Fruit fly (Drosophila melanogaster): ENCODE data around the gene Rcd-1.

Rcd-1 gene

dm6 chrX:19638328-19638940, at the start of gene Rcd-1:
Gene Rcd-1 (plus strand): TSS chrX:19638767.
- TF ChIP-seq usp (GFP tag; optimal IDR thresholded peaks at IDR 0.05) (no peak), EcR (GFP tag; optimal IDR thresholded peaks at IDR 0.05) (no peak), psq (optimal IDR thresholded peaks at IDR 0.05) (no peak), pan (optimal IDR thresholded peaks at IDR 0.05) (no peak), CG8478 (optimal IDR thresholded peaks at IDR 0.05) (no peak), Dll (optimal IDR thresholded peaks at IDR 0.05) (no peak)

dm6 chrX:19590070-19590469, 48.5 kb upstream of the Rcd-1 start, which contains the start of gene CG14219:
Gene CG14219 (minus strand): TSS chrX:19590170.
- TF ChIP-seq pan (optimal IDR thresholded peaks at IDR 0.05) (no peak), Dll (optimal IDR thresholded peaks at IDR 0.05) (no peak), CG8478 (optimal IDR thresholded peaks at IDR 0.05) (no peak), EcR (GFP tag; optimal IDR thresholded peaks at IDR 0.05) (no peak), psq (optimal IDR thresholded peaks at IDR 0.05) (no peak), usp (GFP tag; optimal IDR thresholded peaks at IDR 0.05) (no peak)

- no peak for TF ChIP-seq pan (optimal IDR thresholded peaks at IDR 0.05)
- no peak for TF ChIP-seq Dll (optimal IDR thresholded peaks at IDR 0.05)
- no peak for TF ChIP-seq usp (GFP tag; optimal IDR thresholded peaks at IDR 0.05)
- no peak for TF ChIP-seq CG8478 (optimal IDR thresholded peaks at IDR 0.05)
- no peak for TF ChIP-seq EcR (GFP tag; optimal IDR thresholded peaks at IDR 0.05)
- TF ChIP-seq psq (optimal IDR thresholded peaks at IDR 0.05) = no peak
Observed at dm6 chrX:19590579-19590978, 48.0 kb upstream of the Rcd-1 start.

dm6 chrX:19592309-19592708, 46.3 kb upstream of the Rcd-1 start, which contains the start of gene CG14205:
Gene CG14205 (plus strand): TSS chrX:19592609.
- no peak for TF ChIP-seq Dll (optimal IDR thresholded peaks at IDR 0.05)
- TF ChIP-seq psq (optimal IDR thresholded peaks at IDR 0.05) = no peak
- no peak for TF ChIP-seq usp (GFP tag; optimal IDR thresholded peaks at IDR 0.05)
- TF ChIP-seq CG8478 (optimal IDR thresholded peaks at IDR 0.05) = no peak

dm6 chrX:19595862-19596261, 42.7 kb upstream of the Rcd-1 start:
- TF ChIP-seq EcR (GFP tag; optimal IDR thresholded peaks at IDR 0.05) (no peak), CG8478 (optimal IDR thresholded peaks at IDR 0.05) (no peak), psq (optimal IDR thresholded peaks at IDR 0.05) (no peak), pan (optimal IDR thresholded peaks at IDR 0.05) (no peak)

- TF ChIP-seq Dll (optimal IDR thresholded peaks at IDR 0.05) = no peak
Observed at dm6 chrX:19597684-19598363, 40.7 kb upstream of the Rcd-1 start, which contains the start of gene RpS10b. Gene RpS10b (plus strand): TSS chrX:19598031.

dm6 chrX:19598503-19598902, 40.1 kb upstream of the Rcd-1 start:
- TF ChIP-seq psq (optimal IDR thresholded peaks at IDR 0.05) (no peak), usp (GFP tag; optimal IDR thresholded peaks at IDR 0.05) (no peak)

dm6 chrX:19601644-19602043, 36.9 kb upstream of the Rcd-1 start, which contains the start of gene CG14220:
Gene CG14220 (minus strand): TSS chrX:19601851.
- no peak for TF ChIP-seq EcR (GFP tag; optimal IDR thresholded peaks at IDR 0.05)
- TF ChIP-seq psq (optimal IDR thresholded peaks at IDR 0.05) = no peak
- TF ChIP-seq pan (optimal IDR thresholded peaks at IDR 0.05) = no peak
- TF ChIP-seq usp (GFP tag; optimal IDR thresholded peaks at IDR 0.05) = no peak
- TF ChIP-seq CG8478 (optimal IDR thresholded peaks at IDR 0.05) = no peak
- TF ChIP-seq Dll (optimal IDR thresholded peaks at IDR 0.05) = no peak

- TF ChIP-seq Dll (optimal IDR thresholded peaks at IDR 0.05) = no peak
- TF ChIP-seq psq (optimal IDR thresholded peaks at IDR 0.05) = no peak
- no peak for TF ChIP-seq usp (GFP tag; optimal IDR thresholded peaks at IDR 0.05)
- no peak for TF ChIP-seq CG8478 (optimal IDR thresholded peaks at IDR 0.05)
- TF ChIP-seq EcR (GFP tag; optimal IDR thresholded peaks at IDR 0.05) = no peak
- no peak for TF ChIP-seq pan (optimal IDR thresholded peaks at IDR 0.05)
Observed at dm6 chrX:19602483-19602882, 36.1 kb upstream of the Rcd-1 start.

- TF ChIP-seq CG8478 (optimal IDR thresholded peaks at IDR 0.05) (no peak), pan (optimal IDR thresholded peaks at IDR 0.05) (no peak), psq (optimal IDR thresholded peaks at IDR 0.05) (no peak), EcR (GFP tag; optimal IDR thresholded peaks at IDR 0.05) (no peak), usp (GFP tag; optimal IDR thresholded peaks at IDR 0.05) (no peak), Dll (optimal IDR thresholded peaks at IDR 0.05) (no peak)
Observed at dm6 chrX:19603953-19604352, 34.6 kb upstream of the Rcd-1 start.

- TF ChIP-seq pan (optimal IDR thresholded peaks at IDR 0.05) (no peak), EcR (GFP tag; optimal IDR thresholded peaks at IDR 0.05) (no peak), psq (optimal IDR thresholded peaks at IDR 0.05) (no peak), CG8478 (optimal IDR thresholded peaks at IDR 0.05) (no peak), usp (GFP tag; optimal IDR thresholded peaks at IDR 0.05) (no peak), Dll (optimal IDR thresholded peaks at IDR 0.05) (no peak)
Observed at dm6 chrX:19604997-19605396, 33.6 kb upstream of the Rcd-1 start, which contains the start of gene CG14207. Gene CG14207 (plus strand): TSS chrX:19605199.

- TF ChIP-seq pan (optimal IDR thresholded peaks at IDR 0.05) (no peak), psq (optimal IDR thresholded peaks at IDR 0.05) (no peak), usp (GFP tag; optimal IDR thresholded peaks at IDR 0.05) (no peak), Dll (optimal IDR thresholded peaks at IDR 0.05) (no peak), EcR (GFP tag; optimal IDR thresholded peaks at IDR 0.05) (no peak)
Observed at dm6 chrX:19605915-19606314, 32.7 kb upstream of the Rcd-1 start.

dm6 chrX:19606558-19606957, 32.0 kb upstream of the Rcd-1 start:
- TF ChIP-seq Dll (optimal IDR thresholded peaks at IDR 0.05) = no peak
- TF ChIP-seq psq (optimal IDR thresholded peaks at IDR 0.05) = no peak
- no peak for TF ChIP-seq CG8478 (optimal IDR thresholded peaks at IDR 0.05)

Data from whole organism.